Worm (Caenorhabditis elegans): Measurements from ENCODE around the gene R08C7.8.

DNA sequence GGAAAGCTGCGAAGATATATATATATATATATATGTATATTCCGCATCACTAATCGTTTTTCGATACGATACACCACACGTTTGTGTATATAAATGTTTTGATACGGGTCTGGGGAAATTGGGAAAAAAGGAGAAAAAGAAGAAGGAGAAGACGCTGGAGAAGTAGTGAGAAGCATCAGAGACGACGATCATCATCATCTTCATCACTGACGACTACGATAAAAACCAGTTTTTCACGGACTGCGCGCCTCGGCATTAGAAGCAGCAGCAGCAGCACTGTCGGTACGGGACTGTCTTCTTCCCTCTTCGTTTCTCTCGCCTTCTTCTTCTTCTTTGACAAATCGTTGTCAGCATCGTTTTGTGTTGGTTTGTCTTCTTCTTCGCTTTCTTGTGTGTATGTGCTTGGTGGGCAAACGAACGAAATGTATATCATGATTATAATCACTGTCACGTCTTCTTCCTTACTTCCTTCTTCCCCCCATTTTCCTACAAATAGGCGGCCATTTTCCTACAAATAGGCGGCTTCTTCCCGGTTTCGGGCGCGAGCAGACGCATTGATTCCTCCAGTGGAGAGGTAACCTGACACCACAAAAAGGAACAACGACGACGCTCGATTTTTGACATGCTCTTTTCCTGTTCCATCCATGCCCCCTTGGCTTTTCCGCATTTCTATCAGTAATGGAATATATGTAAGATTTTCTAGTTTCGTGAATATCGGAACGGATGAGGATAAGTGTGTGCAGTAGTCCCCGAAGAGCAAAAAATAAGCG, 38.1 kb downstream of the R08C7.8 start:
- no peak for TF ChIP-seq pqm-1 (tag; optimal IDR thresholded peaks at IDR 0.05)
- no peak for TF ChIP-seq nhr-11 (tag; optimal IDR thresholded peaks at IDR 0.05)
- TF ChIP-seq nfya-1 (tag; optimal IDR thresholded peaks at IDR 0.05), result no peak
- no peak for TF ChIP-seq tbx-2 (tag; optimal IDR thresholded peaks at IDR 0.05)
- TF ChIP-seq fkh-10 (GFP tag; optimal IDR thresholded peaks at IDR 0.05), result no peak
- no peak for TF ChIP-seq ama-1 (optimal IDR thresholded peaks at IDR 0.05)
- TF ChIP-seq ceh-9 (tag; optimal IDR thresholded peaks at IDR 0.05), result no peak
- TF ChIP-seq ceh-6 (GFP tag; optimal IDR thresholded peaks at IDR 0.05), result no peak
- TF ChIP-seq ceh-24 (tag; optimal IDR thresholded peaks at IDR 0.05), result no peak
- no peak for TF ChIP-seq unc-86 (tag; optimal IDR thresholded peaks at IDR 0.05)
- no peak for TF ChIP-seq pha-4 (tag; optimal IDR thresholded peaks at IDR 0.05)
- no peak for TF ChIP-seq Y22D7AL.16 (tag; optimal IDR thresholded peaks at IDR 0.05)

Measured in whole organism, late embryonic.